Worm (Caenorhabditis elegans) whole organism, L4 larva: Measurements from ENCODE around the gene fbxa-81.

ENCODE experiments used
- F26F4.8 ChIP-seq: fragments of 200-800 bp; sonication (Bioruptor generic); conservative IDR thresholded peaks from 2 replicates; pipeline ENCODE4 v1.3.6; 2022; ENCODE audit warnings: missing genetic modification characterization, missing compliant biosample characterization
- T20F7.1 ChIP-seq: fragments of 200-800 bp; sonication (Bioruptor generic); optimal IDR thresholded peaks from 2 replicates; lab custom pipeline; 2018; ENCODE audit warnings: mild to moderate bottlenecking, missing genetic modification characterization, missing compliant biosample characterization
- Y105C5A.15 ChIP-seq: fragments of 200-800 bp; sonication (Bioruptor generic); IDR thresholded peaks from 2 replicates; pipeline ENCODE4 v1.3.6; 2022; ENCODE audit warnings: missing genetic modification characterization, missing compliant biosample characterization
- Y48G9A.11 ChIP-seq: fragments of 200-800 bp; sonication (Bioruptor generic); IDR thresholded peaks from 2 replicates; pipeline ENCODE4 v1.3.6; 2022; ENCODE audit warnings: missing genetic modification reagents, missing genetic modification characterization, missing compliant biosample characterization
- Y75B8A.6 ChIP-seq: fragments of 200-800 bp; sonication (Bioruptor generic); IDR thresholded peaks from 2 replicates; pipeline ENCODE4 v1.3.6; 2022; ENCODE audit warnings: missing genetic modification reagents, missing genetic modification characterization, missing compliant biosample characterization
- aly-2 ChIP-seq: sonication (generic microtip); optimal IDR thresholded peaks from 2 replicates; lab custom pipeline; 2018; ENCODE audit warnings: missing biosample characterization, missing genetic modification characterization
- ceh-82 ChIP-seq: sonication (generic microtip); optimal IDR thresholded peaks from 2 replicates; lab custom pipeline; 2017; ENCODE audit warnings: missing biosample characterization, missing genetic modification characterization
- daf-16 ChIP-seq, 3 experiments: sonication (generic microtip); optimal IDR thresholded peaks; 2 replicates each; lab custom pipeline; 2016 to 2017; ENCODE audit warnings: missing genetic modification characterization in 3 of 3, missing genetic modification reagents in 3 of 3, mild to moderate bottlenecking in 2 of 3, missing compliant biosample characterization in 2 of 3, missing biosample characterization in 1 of 3, moderate library complexity in 1 of 3
- daf-19 ChIP-seq: fragments of 200-800 bp; sonication (Bioruptor generic); conservative IDR thresholded peaks from 2 replicates; pipeline ENCODE4 v1.3.6; 2022; ENCODE audit warnings: missing genetic modification characterization, missing compliant biosample characterization
- dmd-6 ChIP-seq: fragments of 200-800 bp; sonication (Bioruptor generic); IDR thresholded peaks from 2 replicates; pipeline ENCODE4 v1.3.6; 2022; ENCODE audit warnings: missing genetic modification reagents, missing genetic modification characterization, missing compliant biosample characterization
- duxl-1 ChIP-seq: sonication (generic microtip); optimal IDR thresholded peaks from 2 replicates; lab custom pipeline; 2016; ENCODE audit warnings: mild to moderate bottlenecking, missing genetic modification characterization, moderate library complexity, missing compliant biosample characterization; ENCODE audit not compliant: poor library complexity
- dve-1 ChIP-seq: sonication (generic microtip); optimal IDR thresholded peaks from 2 replicates; lab custom pipeline; 2017; ENCODE audit warnings: antibody characterized with exemption, mild to moderate bottlenecking, missing genetic modification characterization, missing compliant biosample characterization; ENCODE audit not compliant: insufficient read depth
- hlh-11 ChIP-seq: fragments of 200-800 bp; sonication (Bioruptor generic); optimal IDR thresholded peaks from 2 replicates; lab custom pipeline; 2018; ENCODE audit warnings: mild to moderate bottlenecking, missing genetic modification characterization, missing compliant biosample characterization
- hlh-30 ChIP-seq: sonication (generic microtip); optimal IDR thresholded peaks from 2 replicates; lab custom pipeline; 2017; ENCODE audit warnings: antibody characterized with exemption, mild to moderate bottlenecking, missing genetic modification characterization, missing compliant biosample characterization; ENCODE audit not compliant: insufficient read depth
- jun-1 ChIP-seq: fragments of 150-350 bp; optimal IDR thresholded peaks from 2 replicates; lab custom pipeline; 2014; ENCODE audit warnings: missing biosample characterization, missing genetic modification reagents, missing genetic modification characterization
- lin-15B ChIP-seq: fragments of 150-350 bp; sonication (generic microtip); optimal IDR thresholded peaks from 3 replicates; lab custom pipeline; 2014; ENCODE audit warnings: missing biosample characterization, missing genetic modification characterization
- lin-39 ChIP-seq: fragments of 150-350 bp; optimal IDR thresholded peaks from 2 replicates; lab custom pipeline; 2014; ENCODE audit warnings: missing biosample characterization, missing genetic modification reagents, missing genetic modification characterization
- lir-3 ChIP-seq: sonication (generic microtip); optimal IDR thresholded peaks from 2 replicates; lab custom pipeline; 2016; ENCODE audit warnings: mild to moderate bottlenecking, missing genetic modification characterization, missing compliant biosample characterization
- mdl-1 ChIP-seq, 2 experiments: fragments of 150-350 bp in 1 of 2; sonication (generic microtip) in 1 of 2; optimal IDR thresholded peaks; 2 replicates each; lab custom pipeline; 2014 to 2017; ENCODE audit warnings: missing biosample characterization in 2 of 2, missing genetic modification characterization in 2 of 2
- mes-2 ChIP-seq: sonication (generic microtip); optimal IDR thresholded peaks from 2 replicates; lab custom pipeline; 2016; ENCODE audit warnings: missing genotype, mild to moderate bottlenecking, missing genetic modification characterization, missing compliant biosample characterization; ENCODE audit not compliant: poor library complexity, severe bottlenecking
- mxl-2 ChIP-seq: fragments of 200-800 bp; sonication (Bioruptor generic); conservative IDR thresholded peaks from 2 replicates; pipeline ENCODE4 v1.3.6; 2022; ENCODE audit warnings: missing genetic modification reagents, missing genetic modification characterization, missing compliant biosample characterization
- nhr-10 ChIP-seq: fragments of 150-350 bp; optimal IDR thresholded peaks from 2 replicates; lab custom pipeline; 2014; ENCODE audit warnings: missing biosample characterization, missing genetic modification characterization
- nhr-111 ChIP-seq: fragments of 200-800 bp; sonication (Bioruptor generic); optimal IDR thresholded peaks from 2 replicates; lab custom pipeline; 2018; ENCODE audit warnings: mild to moderate bottlenecking, missing genetic modification characterization, missing compliant biosample characterization
- nhr-237 ChIP-seq: sonication (generic microtip); optimal IDR thresholded peaks from 2 replicates; lab custom pipeline; 2017; ENCODE audit warnings: missing biosample characterization, missing genetic modification characterization
- nhr-25 ChIP-seq: sonication (generic microtip); optimal IDR thresholded peaks from 2 replicates; lab custom pipeline; 2017; ENCODE audit warnings: missing genetic modification characterization, mild to moderate bottlenecking, missing compliant biosample characterization, antibody characterized with exemption, moderate library complexity, borderline replicate concordance; ENCODE audit not compliant: insufficient read depth
- nhr-28 ChIP-seq: fragments of 150-350 bp; optimal IDR thresholded peaks from 2 replicates; lab custom pipeline; 2014; ENCODE audit warnings: missing biosample characterization, missing genetic modification characterization
- nhr-41 ChIP-seq: fragments of 200-800 bp; sonication (Bioruptor generic); IDR thresholded peaks from 2 replicates; pipeline ENCODE4 v1.3.6; 2022; ENCODE audit warnings: missing genetic modification reagents, missing genetic modification characterization, missing compliant biosample characterization
- nhr-77 ChIP-seq: fragments of 150-350 bp; optimal IDR thresholded peaks from 2 replicates; lab custom pipeline; 2014; ENCODE audit warnings: missing biosample characterization, missing genetic modification characterization
- pha-4 ChIP-seq, 2 experiments: fragments of 150-350 bp in 1 of 2; fragments of 200-800 bp in 1 of 2; sonication (Bioruptor generic) in 1 of 2; IDR thresholded peaks in 1 of 2; optimal IDR thresholded peaks in 1 of 2; 2 replicates each; pipeline versions ENCODE4 v1.3.6 to Lab custom; 2014 to 2022; ENCODE audit warnings: missing genetic modification characterization in 2 of 2, missing genetic modification reagents in 2 of 2, missing biosample characterization in 1 of 2, missing compliant biosample characterization in 1 of 2
- php-3 ChIP-seq: fragments of 200-800 bp; sonication (Bioruptor generic); IDR thresholded peaks from 2 replicates; pipeline ENCODE4 v1.3.6; 2022; ENCODE audit warnings: missing genetic modification reagents, missing genetic modification characterization, missing compliant biosample characterization
- pqm-1 ChIP-seq: sonication (generic microtip); optimal IDR thresholded peaks from 2 replicates; lab custom pipeline; 2017; ENCODE audit warnings: missing biosample characterization, missing genetic modification characterization
- saeg-2 ChIP-seq: fragments of 200-800 bp; sonication (Bioruptor generic); IDR thresholded peaks from 2 replicates; pipeline ENCODE4 v1.3.6; 2022; ENCODE audit warnings: missing genetic modification reagents, missing genetic modification characterization, missing compliant biosample characterization
- sdz-12 ChIP-seq: fragments of 200-800 bp; sonication (Bioruptor generic); optimal IDR thresholded peaks from 2 replicates; lab custom pipeline; 2018; ENCODE audit warnings: mild to moderate bottlenecking, missing genetic modification characterization, missing compliant biosample characterization
- skn-1 ChIP-seq: fragments of 150-350 bp; optimal IDR thresholded peaks from 2 replicates; lab custom pipeline; 2014; ENCODE audit warnings: missing biosample characterization, missing genetic modification characterization
- snpc-4 ChIP-seq: fragments of 150-350 bp; optimal IDR thresholded peaks from 2 replicates; lab custom pipeline; 2014; ENCODE audit warnings: missing biosample characterization, missing genetic modification characterization
- spr-1 ChIP-seq: sonication (generic microtip); optimal IDR thresholded peaks from 2 replicates; lab custom pipeline; 2016; ENCODE audit warnings: mild to moderate bottlenecking, missing genetic modification characterization, missing compliant biosample characterization
- tra-1 ChIP-seq: fragments of 200-800 bp; sonication (Bioruptor generic); IDR thresholded peaks from 2 replicates; pipeline ENCODE4 v1.3.6; 2022; ENCODE audit warnings: missing genetic modification reagents, missing genetic modification characterization, missing compliant biosample characterization
- unc-130 ChIP-seq: sonication (generic microtip); optimal IDR thresholded peaks from 2 replicates; lab custom pipeline; 2016; ENCODE audit warnings: missing genetic modification reagents, missing genetic modification characterization, missing compliant biosample characterization
- unc-62 ChIP-seq, 3 experiments: fragments of 150-350 bp in 1 of 3; sonication (generic microtip); optimal IDR thresholded peaks in 2 of 3; peaks in 1 of 3; 1 replicate in 1 of 3; 2 replicates in 2 of 3; lab custom pipeline; 2014 to 2017; ENCODE audit warnings: missing biosample characterization in 3 of 3, missing genetic modification characterization in 3 of 3, missing genetic modification reagents in 3 of 3, missing genotype in 1 of 3
- zip-11 ChIP-seq: fragments of 200-800 bp; sonication (Bioruptor generic); IDR thresholded peaks from 2 replicates; pipeline ENCODE4 v1.3.6; 2022; ENCODE audit warnings: missing genetic modification characterization, missing compliant biosample characterization
- ztf-11 ChIP-seq: fragments of 150-350 bp; optimal IDR thresholded peaks from 2 replicates; lab custom pipeline; 2014; ENCODE audit warnings: missing biosample characterization, missing genetic modification characterization

fbxa-81 gene

ce11 chrX:14539468-14539867 lies 2.4 kb downstream of the fbxa-81 start (continued):
- TF ChIP-seq nhr-25 (tag; lab: Kevin White, UChicago), result no peak
- TF ChIP-seq mxl-2 (GFP tag; lab: Robert Waterston, UW), result no peak
- no peak for TF ChIP-seq spr-1 (tag; lab: Kevin White, UChicago)
- TF ChIP-seq nhr-10 (tag; lab: Kevin White, UChicago), result no peak
- TF ChIP-seq duxl-1 (tag; lab: Kevin White, UChicago), result no peak
- no peak for TF ChIP-seq zip-11 (GFP tag; lab: Robert Waterston, UW)
- TF ChIP-seq php-3 (GFP tag; lab: Robert Waterston, UW), result peak; percentile 80
- no peak for TF ChIP-seq nhr-237 (tag; lab: Kevin White, UChicago)
- no peak for TF ChIP-seq pha-4 (GFP tag; IDR thresholded peaks at IDR 0.05; lab: Robert Waterston, UW)
- no peak for TF ChIP-seq pha-4 (tag; optimal IDR thresholded peaks at IDR 0.05; lab: Kevin White, UChicago)
- TF ChIP-seq snpc-4, result no peak
- TF ChIP-seq nhr-111 (GFP tag; lab: Kevin White, UChicago), result no peak
- TF ChIP-seq aly-2 (tag; lab: Kevin White, UChicago), result no peak
- TF ChIP-seq daf-19 (GFP tag; lab: Robert Waterston, UW), result no peak
- no peak for TF ChIP-seq sdz-12 (GFP tag; lab: Kevin White, UChicago)
- no peak for TF ChIP-seq lin-39
- TF ChIP-seq ceh-82 (tag; lab: Kevin White, UChicago), result no peak
- no peak for TF ChIP-seq F26F4.8 (GFP tag; lab: Robert Waterston, UW)
- TF ChIP-seq saeg-2 (GFP tag; lab: Robert Waterston, UW), result no peak
- no peak for TF ChIP-seq Y48G9A.11
- no peak for TF ChIP-seq mes-2 (tag; lab: Kevin White, UChicago)
- TF ChIP-seq unc-130 (GFP tag; lab: Kevin White, UChicago), result no peak
- TF ChIP-seq Y105C5A.15 (GFP tag; lab: Robert Waterston, UW), result no peak
- peak; percentile 75 for TF ChIP-seq tra-1 (GFP tag; lab: Robert Waterston, UW)
- no peak for TF ChIP-seq lin-15B (tag; lab: Kevin White, UChicago)
- TF ChIP-seq Y75B8A.6, result no peak
- TF ChIP-seq jun-1 (tag; lab: Kevin White, UChicago), result no peak
- peak in 1 of 2 experiments; percentile 98 for TF ChIP-seq unc-62 (GFP tag; optimal IDR thresholded peaks at IDR 0.05 in 1 of 2; lab: Kevin White, UChicago)
- TF ChIP-seq unc-62 (tag; optimal IDR thresholded peaks at IDR 0.05; lab: Kevin White, UChicago), result no peak
- TF ChIP-seq, all 104 proteins: peak for 13

ce11 chrX:14537625-14538024 lies 4.3 kb downstream of the fbxa-81 start:
- peak; percentile 38 for TF ChIP-seq pqm-1 (tag; lab: Kevin White, UChicago)
- TF ChIP-seq hlh-11 (tag; lab: Kevin White, UChicago), result peak; percentile 61
- no peak for TF ChIP-seq sdz-12 (GFP tag; lab: Kevin White, UChicago)
- peak; percentile 82 for TF ChIP-seq nhr-28
- TF ChIP-seq T20F7.1 (GFP tag; lab: Kevin White, UChicago), result no peak
- peak; percentile 41; the same call in 1 of the 2 replicates for TF ChIP-seq php-3 (GFP tag; lab: Robert Waterston, UW)
- no peak for TF ChIP-seq daf-16 (GFP tag; optimal IDR thresholded peaks at IDR 0.05; lab: Kevin White, UChicago)
- TF ChIP-seq daf-16 (tag; optimal IDR thresholded peaks at IDR 0.05; lab: Kevin White, UChicago), result peak; percentile 85
- no peak for TF ChIP-seq skn-1 (tag; lab: Kevin White, UChicago)
- TF ChIP-seq hlh-30 (tag; lab: Kevin White, UChicago), result peak; percentile 39
- no peak for TF ChIP-seq nhr-41 (GFP tag; lab: Robert Waterston, UW)
- TF ChIP-seq dve-1 (tag; lab: Kevin White, UChicago), result peak; percentile 22
- TF ChIP-seq lir-3, result no peak
- peak; percentile 34 for TF ChIP-seq dmd-6 (GFP tag; lab: Robert Waterston, UW)
- peak in 1 of 2 experiments; percentile 44 for TF ChIP-seq mdl-1 (tag; optimal IDR thresholded peaks at IDR 0.05; lab: Kevin White, UChicago)
- peak; percentile 59 for TF ChIP-seq nhr-77 (tag; lab: Kevin White, UChicago)
- TF ChIP-seq ztf-11 (tag; lab: Kevin White, UChicago), result no peak
- TF ChIP-seq, all 104 proteins: peak for 10
